Fruit fly (Drosophila melanogaster): ENCODE data around the gene CG13893.

DNA sequence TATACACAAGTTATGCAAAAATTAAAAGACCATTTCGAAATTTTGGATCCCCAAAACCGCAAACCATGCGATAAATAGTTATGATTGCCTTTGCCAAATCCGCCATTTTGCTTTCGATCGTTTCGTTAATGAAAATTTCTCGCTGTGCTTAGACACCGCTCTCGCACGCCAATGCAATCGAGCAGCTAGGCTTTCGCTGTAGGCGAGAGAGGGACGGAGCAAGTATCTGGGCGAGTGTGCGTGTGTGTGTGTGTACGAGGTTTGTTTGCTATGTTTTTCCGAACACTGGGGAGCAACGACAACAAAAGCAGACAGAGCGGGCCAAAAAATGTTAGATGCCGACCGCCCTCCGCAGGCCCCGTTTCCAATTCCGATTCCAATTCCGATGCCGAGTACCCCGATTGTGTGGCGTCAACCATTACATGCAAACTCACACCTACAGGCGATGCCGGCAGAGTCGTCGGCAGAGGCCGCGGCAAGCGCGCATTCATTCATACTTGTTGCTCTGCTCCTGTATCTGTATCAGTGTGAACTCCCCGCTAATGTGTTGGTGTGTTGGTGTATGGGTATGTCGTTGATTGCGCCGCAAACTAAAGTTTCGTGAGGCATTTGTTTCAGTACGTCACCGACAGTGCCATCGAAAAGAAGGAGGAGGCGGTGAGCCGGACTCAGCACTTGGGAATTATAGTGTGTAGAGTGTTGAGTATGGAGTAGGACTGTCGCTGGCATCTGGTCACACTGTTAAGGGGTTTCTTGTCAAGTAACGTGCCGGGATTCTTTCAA is 24.2 kb upstream of the CG13893 start:
- peak; percentile 15 for TF ChIP-seq CG8159 (tag; optimal IDR thresholded peaks at IDR 0.05)
- peak; percentile 49 for TF ChIP-seq CG14655 (GFP tag; optimal IDR thresholded peaks at IDR 0.05)
- TF ChIP-seq CG13204 (GFP tag; optimal IDR thresholded peaks at IDR 0.05), result peak; percentile 65
- TF ChIP-seq Pif1B (GFP tag; optimal IDR thresholded peaks at IDR 0.05), result no peak
